Fruit fly (Drosophila melanogaster) whole organism, embryonic: ENCODE measurements around the gene RpS15Aa.

Experiments used
- Adf1 ChIP-seq: fragments of 200-800 bp; sonication (Bioruptor generic); IDR thresholded peaks from 2 replicates; pipeline ENCODE4 v1.3.6; 2022; ENCODE audit warnings: missing biosample characterization, missing genetic modification characterization
- Atf6 ChIP-seq: fragments of 200-800 bp; sonication (Bioruptor generic); IDR thresholded peaks from 2 replicates; pipeline ENCODE4 v1.3.6; 2022; ENCODE audit warnings: missing biosample characterization, missing genetic modification characterization
- BEAF-32 ChIP-seq: fragments of 200-800 bp; sonication (Bioruptor generic); optimal IDR thresholded peaks from 3 replicates; lab custom pipeline; 2017; ENCODE audit warnings: missing biosample characterization, missing genetic modification characterization, mild to moderate bottlenecking, moderate library complexity, missing genetic modification reagents
- CG11456 ChIP-seq: fragments of 200-800 bp; sonication (Bioruptor generic); IDR thresholded peaks from 3 replicates; pipeline ENCODE4 v1.3.6; 2022; ENCODE audit warnings: missing biosample characterization, missing genetic modification characterization
- CG13287 ChIP-seq: fragments of 200-800 bp; sonication (Bioruptor generic); IDR thresholded peaks from 2 replicates; pipeline ENCODE4 v1.3.6; 2022; ENCODE audit warnings: missing biosample characterization, missing genetic modification characterization; ENCODE audit not compliant: partially characterized antibody
- CG13894 ChIP-seq: fragments of 200-800 bp; sonication (Bioruptor generic); optimal IDR thresholded peaks from 3 replicates; lab custom pipeline; 2018; ENCODE audit warnings: missing biosample characterization, mild to moderate bottlenecking, missing genetic modification characterization, moderate library complexity
- CG15514 ChIP-seq: fragments of 200-800 bp; sonication (Bioruptor generic); optimal IDR thresholded peaks from 3 replicates; lab custom pipeline; 2017; ENCODE audit warnings: missing biosample characterization, missing genetic modification characterization, mild to moderate bottlenecking, moderate library complexity, missing genetic modification reagents
- CG1603 ChIP-seq: fragments of 200-800 bp; sonication (Bioruptor generic); optimal IDR thresholded peaks from 2 replicates; lab custom pipeline; 2019; ENCODE audit warnings: missing biosample characterization, mild to moderate bottlenecking, missing genetic modification characterization, moderate library complexity
- CG2678 ChIP-seq: fragments of 200-800 bp; sonication (Bioruptor generic); optimal IDR thresholded peaks from 3 replicates; lab custom pipeline; 2019; ENCODE audit warnings: missing biosample characterization, mild to moderate bottlenecking, missing genetic modification characterization, moderate library complexity
- CG3281 ChIP-seq: fragments of 200-800 bp; sonication (Bioruptor generic); optimal IDR thresholded peaks from 3 replicates; lab custom pipeline; 2017; ENCODE audit warnings: missing biosample characterization, mild to moderate bottlenecking, missing genetic modification characterization
- CG34224 ChIP-seq: fragments of 200-800 bp; sonication (Bioruptor generic); IDR thresholded peaks from 3 replicates; pipeline ENCODE4 v1.3.6; 2022; ENCODE audit warnings: missing biosample characterization, missing genetic modification characterization; ENCODE audit not compliant: partially characterized antibody
- CG3995 ChIP-seq: fragments of 200-800 bp; sonication (Bioruptor generic); optimal IDR thresholded peaks from 3 replicates; lab custom pipeline; 2016; ENCODE audit warnings: missing biosample characterization, missing genetic modification characterization
- CG8478 ChIP-seq: fragments of >200 bp; optimal IDR thresholded peaks from 2 replicates; lab custom pipeline; 2018
- CHES-1-like ChIP-seq: fragments of 200-800 bp; sonication (Bioruptor generic); optimal IDR thresholded peaks from 2 replicates; lab custom pipeline; 2016; ENCODE audit warnings: missing biosample characterization, missing genetic modification characterization
- CTCF ChIP-seq: fragments of 200-800 bp; sonication (Bioruptor generic); optimal IDR thresholded peaks from 2 replicates; lab custom pipeline; 2017; ENCODE audit warnings: missing biosample characterization, mild to moderate bottlenecking, missing genetic modification characterization, moderate library complexity
- Dad ChIP-seq: fragments of 200-800 bp; sonication (Bioruptor generic); optimal IDR thresholded peaks from 3 replicates; lab custom pipeline; 2016; ENCODE audit warnings: missing biosample characterization, missing genetic modification characterization
- E2f2 ChIP-seq: fragments of 200-800 bp; sonication (Bioruptor generic); IDR thresholded peaks from 2 replicates; pipeline ENCODE4 v1.3.6; 2022; ENCODE audit warnings: missing biosample characterization, missing genetic modification characterization
- HLH4C ChIP-seq: fragments of 200-800 bp; sonication (Bioruptor generic); IDR thresholded peaks from 3 replicates; pipeline ENCODE4 v1.3.6; 2022; ENCODE audit warnings: missing biosample characterization, missing genetic modification characterization; ENCODE audit not compliant: partially characterized antibody
- HLH54F ChIP-seq: fragments of 200-800 bp; sonication (Bioruptor generic); optimal IDR thresholded peaks from 3 replicates; lab custom pipeline; 2016; ENCODE audit warnings: missing biosample characterization, missing genetic modification characterization
- NC2β ChIP-seq: fragments of 200-800 bp; sonication (Bioruptor generic); optimal IDR thresholded peaks from 2 replicates; lab custom pipeline; 2016; ENCODE audit warnings: missing biosample characterization, missing genetic modification characterization
- Pdp1 ChIP-seq, 2 experiments: fragments of 200-800 bp; sonication (Bioruptor generic); optimal IDR thresholded peaks; 3 replicates each; lab custom pipeline; 2016; ENCODE audit warnings: missing biosample characterization in 2 of 2, missing genetic modification characterization in 2 of 2, mild to moderate bottlenecking in 1 of 2, moderate library complexity in 1 of 2
- Rfx ChIP-seq: fragments of 200-800 bp; sonication (Bioruptor generic); IDR thresholded peaks from 2 replicates; pipeline ENCODE4 v1.3.6; 2022; ENCODE audit warnings: missing biosample characterization, missing genetic modification characterization
- Sry-δ ChIP-seq: fragments of 200-800 bp; sonication (Bioruptor generic); optimal IDR thresholded peaks from 2 replicates; lab custom pipeline; 2016; ENCODE audit warnings: missing biosample characterization, missing genetic modification characterization
- Stat92E ChIP-seq, 3 experiments: fragments of >200 bp in 2 of 3; fragments of 200-800 bp in 1 of 3; sonication (Bioruptor generic) in 1 of 3; optimal IDR thresholded peaks; 2 replicates each; lab custom pipeline; 2017 to 2019; ENCODE audit warnings: missing biosample characterization in 3 of 3, missing genetic modification characterization in 3 of 3, mild to moderate bottlenecking in 1 of 3, moderate library complexity in 1 of 3
- amos ChIP-seq: fragments of 200-800 bp; sonication (Bioruptor generic); IDR thresholded peaks from 2 replicates; pipeline ENCODE4 v1.3.6; 2022; ENCODE audit warnings: missing biosample characterization, missing genetic modification characterization; ENCODE audit not compliant: partially characterized antibody
- bbx ChIP-seq: fragments of 200-800 bp; sonication (Bioruptor generic); IDR thresholded peaks from 2 replicates; pipeline ENCODE4 v1.3.6; 2022; ENCODE audit warnings: missing biosample characterization, missing genetic modification characterization; ENCODE audit not compliant: partially characterized antibody
- chinmo ChIP-seq: fragments of 200-800 bp; sonication (Bioruptor generic); IDR thresholded peaks from 4 replicates; pipeline ENCODE4 v1.3.6; 2022; ENCODE audit warnings: missing biosample characterization, missing genetic modification characterization; ENCODE audit not compliant: partially characterized antibody
- dm ChIP-seq: fragments of 200-800 bp; sonication (Bioruptor generic); optimal IDR thresholded peaks from 3 replicates; lab custom pipeline; 2016; ENCODE audit warnings: missing biosample characterization, missing genetic modification characterization
- exex ChIP-seq: fragments of 200-800 bp; sonication (Bioruptor generic); optimal IDR thresholded peaks from 4 replicates; lab custom pipeline; 2018; ENCODE audit warnings: missing biosample characterization, mild to moderate bottlenecking, missing genetic modification characterization, moderate library complexity
- gcm ChIP-seq: fragments of 200-800 bp; sonication (Bioruptor generic); optimal IDR thresholded peaks from 2 replicates; lab custom pipeline; 2019; ENCODE audit warnings: missing biosample characterization, mild to moderate bottlenecking, missing genetic modification characterization, moderate library complexity
- ind ChIP-seq: fragments of 200-800 bp; sonication (Bioruptor generic); optimal IDR thresholded peaks from 3 replicates; lab custom pipeline; 2016; ENCODE audit warnings: missing biosample characterization, missing genetic modification characterization
- mam ChIP-seq: fragments of 200-800 bp; sonication (Bioruptor generic); optimal IDR thresholded peaks from 3 replicates; lab custom pipeline; 2016; ENCODE audit warnings: missing biosample characterization, missing genetic modification characterization
- mld ChIP-seq: fragments of 200-800 bp; sonication (Bioruptor generic); IDR thresholded peaks from 3 replicates; pipeline ENCODE4 v1.3.6; 2022; ENCODE audit warnings: missing biosample characterization, missing genetic modification characterization; ENCODE audit not compliant: partially characterized antibody
- nmo ChIP-seq: fragments of 200-800 bp; sonication (Bioruptor generic); optimal IDR thresholded peaks from 2 replicates; lab custom pipeline; 2018; ENCODE audit warnings: missing biosample characterization, mild to moderate bottlenecking, missing genetic modification characterization, moderate library complexity
- onecut ChIP-seq: fragments of 200-800 bp; sonication (Bioruptor generic); IDR thresholded peaks from 2 replicates; pipeline ENCODE4 v1.3.6; 2022; ENCODE audit warnings: missing biosample characterization, missing genetic modification characterization
- pzg ChIP-seq: fragments of 200-800 bp; sonication (Bioruptor generic); optimal IDR thresholded peaks from 3 replicates; lab custom pipeline; 2018; ENCODE audit warnings: missing biosample characterization, mild to moderate bottlenecking, missing genetic modification characterization, moderate library complexity
- repo ChIP-seq: fragments of 200-800 bp; sonication (Bioruptor generic); optimal IDR thresholded peaks from 2 replicates; lab custom pipeline; 2016; ENCODE audit warnings: missing biosample characterization, missing genetic modification characterization
- sd ChIP-seq: fragments of 200-800 bp; sonication (Bioruptor generic); optimal IDR thresholded peaks from 3 replicates; lab custom pipeline; 2018; ENCODE audit warnings: missing biosample characterization, mild to moderate bottlenecking, missing genetic modification characterization, moderate library complexity
- sens ChIP-seq: fragments of 200-800 bp; sonication (Bioruptor generic); peaks from one replicate; lab custom pipeline; 2016; ENCODE audit warnings: missing biosample characterization, missing genetic modification characterization
- stwl ChIP-seq: fragments of 200-800 bp; sonication (Bioruptor generic); optimal IDR thresholded peaks from 3 replicates; lab custom pipeline; 2018; ENCODE audit warnings: missing biosample characterization, mild to moderate bottlenecking, missing genetic modification characterization, moderate library complexity
- sug ChIP-seq: fragments of 200-800 bp; optimal IDR thresholded peaks from 2 replicates; lab custom pipeline; 2019; ENCODE audit warnings: missing biosample characterization, mild to moderate bottlenecking, missing genetic modification characterization, moderate library complexity
- tna ChIP-seq: fragments of 200-800 bp; sonication (Bioruptor generic); IDR thresholded peaks from 2 replicates; pipeline ENCODE4 v1.3.6; 2022; ENCODE audit warnings: missing biosample characterization, missing genetic modification characterization; ENCODE audit not compliant: partially characterized antibody
- vnd ChIP-seq: fragments of 200-800 bp; sonication (Bioruptor generic); IDR thresholded peaks from 3 replicates; pipeline ENCODE4 v1.3.6; 2022; ENCODE audit warnings: missing biosample characterization, missing genetic modification characterization; ENCODE audit not compliant: partially characterized antibody

RpS15Aa gene

DNA sequence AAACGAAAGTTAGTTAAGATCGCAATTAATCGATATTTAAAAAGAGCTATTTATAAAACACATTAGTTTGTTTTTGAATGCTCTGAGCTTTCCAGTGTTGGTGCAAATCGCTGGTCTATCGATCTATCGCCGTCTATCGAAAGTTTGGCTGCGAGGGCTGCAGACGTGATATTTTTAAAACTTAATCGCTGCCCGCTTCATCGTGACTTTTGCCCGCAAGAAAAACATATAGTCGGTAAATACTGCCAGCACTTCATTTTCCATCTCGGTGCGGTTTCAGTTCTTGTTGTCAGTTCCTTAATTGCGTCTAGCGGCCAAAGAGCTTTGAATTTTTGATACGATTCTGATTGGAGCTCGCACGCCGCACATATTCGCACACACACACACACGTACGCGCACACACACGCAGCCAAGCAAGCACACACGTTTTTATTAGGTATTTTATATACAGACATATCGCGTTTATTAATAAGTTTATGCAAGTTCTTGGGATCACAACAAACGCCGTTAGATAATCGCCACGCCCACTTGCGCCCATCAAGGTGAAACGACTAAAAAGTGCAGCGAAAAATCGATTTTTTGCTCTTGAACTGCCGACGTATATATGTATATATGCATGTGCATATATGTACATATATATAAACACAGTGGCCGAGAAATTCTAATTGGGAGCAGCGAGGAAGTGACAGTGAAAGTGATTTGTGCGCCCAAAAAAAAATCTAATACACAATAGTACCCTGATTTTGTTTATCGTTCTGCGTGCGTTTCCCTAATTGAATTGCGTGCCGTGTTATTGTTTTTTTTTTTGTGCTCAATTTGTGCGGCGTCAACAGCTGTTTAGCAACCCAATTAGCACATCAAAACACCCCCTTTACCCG lies 33.6 kb upstream of the RpS15Aa start (continued):
- TF ChIP-seq gcm (GFP tag; lab: Kevin White, UChicago): no peak
- peak in 1 of 3 experiments; percentile 27 for TF ChIP-seq Stat92E (GFP tag; optimal IDR thresholded peaks at IDR 0.05; lab: Kevin White, UChicago)
- TF ChIP-seq CG2678 (tag; lab: Kevin White, UChicago): no peak
- TF ChIP-seq E2f2: peak; percentile 86
- TF ChIP-seq amos (GFP tag; lab: Robert Waterston, UW): peak; percentile 66; the same call in 1 of the 2 replicates
- TF ChIP-seq CG3281 (GFP tag; lab: Kevin White, UChicago): peak; percentile 13
- TF ChIP-seq HLH4C (GFP tag; lab: Robert Waterston, UW): peak; percentile 75
- TF ChIP-seq pzg: peak; percentile 68
- TF ChIP-seq CG13894 (tag; lab: Kevin White, UChicago): peak; percentile 6
- peak; percentile 76 for TF ChIP-seq CG13287
- TF ChIP-seq Adf1 (GFP tag; lab: Robert Waterston, UW): peak; percentile 19; the same call in 1 of the 2 replicates
- peak; percentile 44 for TF ChIP-seq CHES-1-like (GFP tag; lab: Kevin White, UChicago)
- no peak for TF ChIP-seq repo
- peak; percentile 33 for TF ChIP-seq dm
- peak; percentile 60 for TF ChIP-seq Rfx (GFP tag; lab: Robert Waterston, UW)
- TF ChIP-seq stwl (tag; lab: Kevin White, UChicago): peak; percentile 42
- peak; percentile 96 for TF ChIP-seq CG3995 (GFP tag; lab: Kevin White, UChicago)
- peak; percentile 15 for TF ChIP-seq nmo (GFP tag; lab: Kevin White, UChicago)
- TF ChIP-seq CG34224 (GFP tag; lab: Robert Waterston, UW): peak; percentile 51; the same call in 2 of the 3 replicates
- TF ChIP-seq sd: peak; percentile 7
- no peak for TF ChIP-seq CG8478 (lab: Kevin White, UChicago)
- peak; percentile 75 for TF ChIP-seq tna (GFP tag; lab: Robert Waterston, UW)
- peak; percentile 28 for TF ChIP-seq mam (GFP tag; lab: Kevin White, UChicago)
- peak; percentile 9 to 45 for TF ChIP-seq Pdp1 (GFP tag; optimal IDR thresholded peaks at IDR 0.05; lab: Kevin White, UChicago)
- peak; percentile 71 for TF ChIP-seq BEAF-32 (GFP tag; lab: Kevin White, UChicago)
- TF ChIP-seq sug (tag; lab: Kevin White, UChicago): no peak
- TF ChIP-seq sens (GFP tag; lab: Kevin White, UChicago): peak; percentile 76
- TF ChIP-seq vnd (GFP tag; lab: Robert Waterston, UW): peak; percentile 53; the same call in 2 of the 3 replicates
- peak; percentile 70 for TF ChIP-seq Sry-δ (GFP tag; lab: Kevin White, UChicago)
- peak; percentile 81 for TF ChIP-seq onecut (GFP tag; lab: Robert Waterston, UW)
- peak; percentile 62 for TF ChIP-seq exex (tag; lab: Kevin White, UChicago)
- TF ChIP-seq Dad (GFP tag; lab: Kevin White, UChicago): peak; percentile 23
- peak; percentile 56; the same call in 1 of the 3 replicates for TF ChIP-seq CG11456 (GFP tag; lab: Robert Waterston, UW)
- TF ChIP-seq CG15514 (GFP tag; lab: Kevin White, UChicago): peak; percentile 70
- TF ChIP-seq CTCF: peak; percentile 30
- 0 out of 4 replicates have a peak, but pooled peaks have one; percentile 50 for TF ChIP-seq chinmo (GFP tag; lab: Robert Waterston, UW)
- TF ChIP-seq CG1603 (tag; lab: Kevin White, UChicago): peak; percentile 31
- no peak for TF ChIP-seq mld (GFP tag; lab: Robert Waterston, UW)
- 0 out of 2 replicates have a peak, but pooled peaks have one; percentile 48 for TF ChIP-seq Atf6 (GFP tag; lab: Robert Waterston, UW)
- TF ChIP-seq NC2β (GFP tag; lab: Kevin White, UChicago): no peak
- peak; percentile 43; the same call in 1 of the 2 replicates for TF ChIP-seq bbx (GFP tag; lab: Robert Waterston, UW)
- no peak for TF ChIP-seq ind (GFP tag; lab: Kevin White, UChicago)
- peak; percentile 13 for TF ChIP-seq HLH54F (GFP tag; lab: Kevin White, UChicago)
- TF ChIP-seq, all 482 proteins: peak for 109
